Fruit fly (Drosophila melanogaster) whole organism: ENCODE measurements around the gene Tango5.

Experiments
- CG8478 ChIP-seq: fragments of >200 bp; optimal IDR thresholded peaks from 2 replicates; lab custom pipeline; 2018; ENCODE audit warnings: inconsistent platforms
- pan ChIP-seq: fragments of >200 bp; optimal IDR thresholded peaks from 2 replicates; lab custom pipeline; 2017
- usp ChIP-seq: fragments of >200 bp; optimal IDR thresholded peaks from 2 replicates; lab custom pipeline; 2017; ENCODE audit warnings: missing biosample characterization, missing genetic modification characterization, mixed read lengths

- TF ChIP-seq pan (lab: Kevin White, UChicago): no peak
- TF ChIP-seq CG8478 (lab: Kevin White, UChicago): no peak
- TF ChIP-seq usp (GFP tag; lab: Kevin White, UChicago): no peak
Measured at dm6 chrX:10785920-10786361, 21.7 kb upstream of the Tango5 start.
